Worm (Caenorhabditis elegans) whole organism, dauer: ENCODE results near the gene nhr-260.

Experiments
- unc-62 ChIP-seq: sonication (generic microtip); optimal IDR thresholded peaks from 2 replicates; lab custom pipeline; 2017; ENCODE audit warnings: missing biosample characterization, missing genetic modification reagents, missing genetic modification characterization

nhr-260 gene

ce11 chrV:1511537-1511936 lies at the start of gene nhr-260:
Gene nhr-260 (minus strand): TSS chrV:1511637.
- TF ChIP-seq unc-62 (GFP tag; lab: Kevin White, UChicago) = no peak

ce11 chrV:1558113-1558512 lies 46.7 kb upstream of the nhr-260 start:
- TF ChIP-seq unc-62 (GFP tag; lab: Kevin White, UChicago) = no peak

- no peak for TF ChIP-seq unc-62 (GFP tag; lab: Kevin White, UChicago)
Observed at ce11 chrV:1555072-1555471, 43.6 kb upstream of the nhr-260 start.

ce11 chrV:1553004-1553403 lies 41.6 kb upstream of the nhr-260 start, which contains the start of gene srsx-8:
Gene srsx-8 (minus strand): TSS chrV:1553104.
- no peak for TF ChIP-seq unc-62 (GFP tag; lab: Kevin White, UChicago)

ce11 chrV:1551143-1551542 lies 39.7 kb upstream of the nhr-260 start:
- TF ChIP-seq unc-62 (GFP tag; lab: Kevin White, UChicago) = no peak

- no peak for TF ChIP-seq unc-62 (GFP tag; lab: Kevin White, UChicago)
Observed at ce11 chrV:1550697-1551096, 39.3 kb upstream of the nhr-260 start.

ce11 chrV:1547843-1548242 lies 36.4 kb upstream of the nhr-260 start, which contains the start of gene F52F10.2:
Gene F52F10.2 (plus strand): TSS chrV:1548143.
- no peak for TF ChIP-seq unc-62 (GFP tag; lab: Kevin White, UChicago)

ce11 chrV:1545694-1546093 lies 34.3 kb upstream of the nhr-260 start, which contains the start of gene oac-32:
Gene oac-32 (minus strand): TSS chrV:1545783.
- no peak for TF ChIP-seq unc-62 (GFP tag; lab: Kevin White, UChicago)

- TF ChIP-seq unc-62 (GFP tag; lab: Kevin White, UChicago) = no peak
Observed at ce11 chrV:1541786-1542185, 30.3 kb upstream of the nhr-260 start, which contains the start of gene oac-31. Gene oac-31 (minus strand): TSS chrV:1541886.

- no peak for TF ChIP-seq unc-62 (GFP tag; lab: Kevin White, UChicago)
Observed at ce11 chrV:1540249-1540648, 28.8 kb upstream of the nhr-260 start.

ce11 chrV:1538842-1539241 lies 27.4 kb upstream of the nhr-260 start:
- no peak for TF ChIP-seq unc-62 (GFP tag; lab: Kevin White, UChicago)

- no peak for TF ChIP-seq unc-62 (GFP tag; lab: Kevin White, UChicago)
Observed at ce11 chrV:1536979-1537378, 25.5 kb upstream of the nhr-260 start, which contains the start of gene K02H11.9. Gene K02H11.9 (minus strand): TSS chrV:1537079.

- TF ChIP-seq unc-62 (GFP tag; lab: Kevin White, UChicago) = no peak
Observed at ce11 chrV:1534315-1534714, 22.9 kb upstream of the nhr-260 start, which contains the start of gene trx-5. Gene trx-5 (minus strand): TSS chrV:1534415.

ce11 chrV:1532455-1532854 lies 21.0 kb upstream of the nhr-260 start:
- no peak for TF ChIP-seq unc-62 (GFP tag; lab: Kevin White, UChicago)

- no peak for TF ChIP-seq unc-62 (GFP tag; lab: Kevin White, UChicago)
Observed at ce11 chrV:1531159-1531558, 19.7 kb upstream of the nhr-260 start, which contains the start of gene K02H11.4. Gene K02H11.4 (minus strand): TSS chrV:1531259.

ce11 chrV:1527985-1528384 lies 16.5 kb upstream of the nhr-260 start, which contains the start of gene str-236:
Gene str-236 (minus strand): TSS chrV:1528085.
- TF ChIP-seq unc-62 (GFP tag; lab: Kevin White, UChicago) = no peak

ce11 chrV:1522485-1522884 lies 11.0 kb upstream of the nhr-260 start, which contains the start of gene str-243:
Gene str-243 (plus strand): TSS chrV:1522785.
- no peak for TF ChIP-seq unc-62 (GFP tag; lab: Kevin White, UChicago)
